Fruit fly (Drosophila melanogaster): ENCODE results near the gene Acp98AB.

- TF ChIP-seq ovo (GFP tag; optimal IDR thresholded peaks at IDR 0.05) (no peak), tj (GFP tag; optimal IDR thresholded peaks at IDR 0.05) (no peak), bab1 (GFP tag; optimal IDR thresholded peaks at IDR 0.05) (no peak), kay (GFP tag; ENCODE audit: borderline replicate concordance) (no peak)
These were observed 34.5 kb upstream of the Acp98AB start, which contains the start of gene Mlc1 for dm6 chr3R:27660127-27660579.
